Fruit fly (Drosophila melanogaster): Measurements from ENCODE around the gene CG31637.

DNA sequence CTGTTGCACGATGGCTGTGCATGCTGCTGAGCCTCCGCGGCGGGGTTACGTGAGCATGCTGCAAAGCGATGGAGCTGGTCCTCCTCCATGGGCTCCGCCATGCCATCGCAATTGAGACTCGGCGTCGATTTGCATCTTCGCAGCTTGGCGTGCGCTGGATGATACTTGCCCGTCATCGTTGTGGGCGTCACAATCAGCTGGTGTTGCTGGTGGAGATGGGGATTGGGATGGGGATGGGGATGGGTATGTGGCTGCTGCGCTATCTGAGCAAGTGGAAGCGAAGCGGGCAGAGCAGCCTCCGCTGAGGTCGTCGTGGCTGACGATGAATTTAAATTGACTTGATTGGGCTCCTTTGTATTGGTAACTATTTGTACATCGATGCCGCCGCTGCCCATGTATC lies 35.1 kb upstream of the CG31637 start:
- no peak for TF ChIP-seq CG33017 (tag; optimal IDR thresholded peaks at IDR 0.05)
- no peak for TF ChIP-seq CG5204 (GFP tag; optimal IDR thresholded peaks at IDR 0.05)
- no peak for TF ChIP-seq cic (GFP tag; optimal IDR thresholded peaks at IDR 0.05)
- no peak for TF ChIP-seq CG1620 (GFP tag; optimal IDR thresholded peaks at IDR 0.05)
- no peak for TF ChIP-seq kay (GFP tag; ENCODE audit: borderline replicate concordance)
